Fruit fly (Drosophila melanogaster): ENCODE data around the gene Tre1.
A peak's percentile ranks its signal among the peaks of the same experiment; 100 is the strongest.

dm6 chrX:5679079-5679932, 471 bp downstream of the Tre1 start:
- TF ChIP-seq Myc (optimal IDR thresholded peaks at IDR 0.05) (no peak), CG9705 (GFP tag; optimal IDR thresholded peaks at IDR 0.05) (peak; percentile 15), Sp1 (GFP tag; optimal IDR thresholded peaks at IDR 0.05) (peak; percentile 72), fru (GFP tag; optimal IDR thresholded peaks at IDR 0.05) (peak; percentile 80), foxo (GFP tag; optimal IDR thresholded peaks at IDR 0.05) (peak in 1 of 2 experiments; percentile 84), HLH106 (tag; optimal IDR thresholded peaks at IDR 0.05) (peak; percentile 61), psq (GFP tag; optimal IDR thresholded peaks at IDR 0.05) (peak; percentile 67), pan (optimal IDR thresholded peaks at IDR 0.05) (no peak)
